Fruit fly (Drosophila melanogaster) Kc167 (cell line): Measurements from ENCODE around the gene CG3847.

ENCODE experiments used
- Myc ChIP-seq: fragments of >200 bp; optimal IDR thresholded peaks from 2 replicates; lab custom pipeline; 2017; ENCODE audit warnings: missing external identifiers
- Sin3A ChIP-seq: fragments of >200 bp; optimal IDR thresholded peaks from 2 replicates; lab custom pipeline; 2018; ENCODE audit warnings: missing external identifiers
- h ChIP-seq: fragments of >200 bp; optimal IDR thresholded peaks from 3 replicates; lab custom pipeline; 2018; ENCODE audit warnings: missing external identifiers
- insv ChIP-seq: fragments of >200 bp; optimal IDR thresholded peaks from 3 replicates; lab custom pipeline; 2018; ENCODE audit warnings: missing external identifiers
- psq ChIP-seq: fragments of >200 bp; optimal IDR thresholded peaks from 2 replicates; lab custom pipeline; 2017; ENCODE audit warnings: missing external identifiers
- ttk ChIP-seq: sonication (Bioruptor generic); optimal IDR thresholded peaks from 2 replicates; lab custom pipeline; 2017; ENCODE audit warnings: missing external identifiers

The CG3847 gene

dm6 chrX:6346926-6347367 is at the start of gene CG3847:
TSS of gene CG3847 (plus strand) at chrX:6347103.
- no peak for TF ChIP-seq Sin3A (lab: Kevin White, UChicago)
- TF ChIP-seq psq (lab: Kevin White, UChicago) = no peak
- TF ChIP-seq h = no peak
- TF ChIP-seq insv (lab: Kevin White, UChicago) = no peak
- TF ChIP-seq ttk (lab: Kevin White, UChicago) = no peak
- TF ChIP-seq Myc (lab: Kevin White, UChicago) = no peak

DNA sequence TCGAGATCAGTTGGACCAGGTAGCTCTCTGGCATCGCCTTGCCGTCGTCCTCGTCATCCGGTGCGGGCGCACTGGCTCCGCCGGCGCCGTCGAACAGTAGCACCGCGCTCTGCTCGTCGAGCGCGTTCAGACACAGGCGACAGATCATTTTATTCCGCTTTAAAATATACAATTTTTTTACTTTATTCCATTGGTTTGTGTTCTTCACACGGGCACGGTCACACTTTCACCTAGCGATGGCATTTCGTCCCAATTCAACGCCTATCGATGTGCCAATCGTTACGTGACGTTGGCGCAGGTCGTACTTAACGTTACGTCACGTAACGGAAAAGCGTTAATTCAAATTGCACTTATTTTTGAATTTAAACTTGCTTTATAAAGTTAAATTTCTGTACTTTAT is 45.9 kb upstream of the CG3847 start, which contains the start of gene CG12219:
Gene CG12219 (minus strand): TSS at position 234 of the 400 bp plus-strand sequence.
- no peak for TF ChIP-seq Sin3A (lab: Kevin White, UChicago)

- TF ChIP-seq h = no peak
- TF ChIP-seq ttk (lab: Kevin White, UChicago) = no peak
- TF ChIP-seq Sin3A (lab: Kevin White, UChicago) = no peak
- no peak for TF ChIP-seq Myc (lab: Kevin White, UChicago)
- no peak for TF ChIP-seq insv (lab: Kevin White, UChicago)
- TF ChIP-seq psq (lab: Kevin White, UChicago) = no peak
Observed at dm6 chrX:6303196-6303595, 43.7 kb upstream of the CG3847 start.

- TF ChIP-seq psq (lab: Kevin White, UChicago) (no peak), Sin3A (lab: Kevin White, UChicago) (no peak), h (no peak), Myc (lab: Kevin White, UChicago) (no peak), ttk (lab: Kevin White, UChicago) (no peak)
Observed at dm6 chrX:6303675-6304074, 43.2 kb upstream of the CG3847 start, which contains the start of gene CG3823. TSS of gene CG3823 (plus strand) at chrX:6303975.

- no peak for TF ChIP-seq Myc (lab: Kevin White, UChicago)
- TF ChIP-seq psq (lab: Kevin White, UChicago) = no peak
- TF ChIP-seq ttk (lab: Kevin White, UChicago) = no peak
- no peak for TF ChIP-seq h
- no peak for TF ChIP-seq Sin3A (lab: Kevin White, UChicago)
- TF ChIP-seq insv (lab: Kevin White, UChicago) = no peak
Observed at dm6 chrX:6304203-6304602, 42.7 kb upstream of the CG3847 start.

DNA sequence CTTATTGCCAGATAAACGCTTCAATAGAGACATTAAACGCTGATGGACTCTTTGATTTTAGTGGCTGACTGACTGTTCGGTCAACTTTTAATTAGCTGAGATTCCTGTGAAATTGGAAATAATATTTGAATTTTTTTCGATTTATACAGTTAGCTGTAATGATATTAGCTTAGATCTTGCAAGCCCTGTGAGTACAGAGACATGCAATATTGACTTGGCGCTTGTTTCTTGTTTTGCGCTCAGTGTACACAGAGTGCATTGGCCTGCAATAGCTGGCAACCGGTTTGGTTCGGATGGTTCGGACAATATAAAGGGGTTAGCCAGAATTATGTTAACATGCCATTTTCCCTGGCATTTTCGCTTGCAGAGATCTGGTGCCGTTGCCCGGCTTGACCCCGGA is 41.6 kb upstream of the CG3847 start:
- no peak for TF ChIP-seq insv (lab: Kevin White, UChicago)
- TF ChIP-seq Sin3A (lab: Kevin White, UChicago) = no peak
- TF ChIP-seq Myc (lab: Kevin White, UChicago) = no peak
- TF ChIP-seq psq (lab: Kevin White, UChicago) = no peak
- TF ChIP-seq h = no peak
- TF ChIP-seq ttk (lab: Kevin White, UChicago) = no peak

dm6 chrX:6308852-6309251 is 38.1 kb upstream of the CG3847 start, which contains the start of gene CG15894:
TSS of gene CG15894 (plus strand) at chrX:6309212.
- no peak for TF ChIP-seq ttk (lab: Kevin White, UChicago)
- no peak for TF ChIP-seq h
- TF ChIP-seq Myc (lab: Kevin White, UChicago) = no peak
- no peak for TF ChIP-seq psq (lab: Kevin White, UChicago)
- TF ChIP-seq Sin3A (lab: Kevin White, UChicago) = no peak
- no peak for TF ChIP-seq insv (lab: Kevin White, UChicago)

DNA sequence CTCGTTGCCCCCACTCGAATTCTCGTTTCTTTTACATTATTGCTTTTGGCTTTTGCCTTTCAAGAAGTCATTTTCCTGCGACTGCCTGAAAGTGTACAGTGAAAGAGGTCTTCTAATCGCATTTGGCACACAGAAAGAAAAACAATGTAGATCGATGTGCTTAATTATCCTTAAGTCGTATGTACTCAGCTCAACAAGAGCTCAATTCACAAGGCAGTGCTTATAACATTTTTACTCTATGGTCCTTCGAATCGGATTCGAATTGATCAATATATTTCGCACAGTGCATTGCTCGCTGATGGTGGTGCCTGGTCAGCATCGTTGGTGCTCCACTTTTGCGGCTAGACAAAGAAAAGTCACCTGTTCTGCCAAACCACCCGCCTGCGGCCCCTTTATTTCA is 36.5 kb upstream of the CG3847 start:
- TF ChIP-seq insv (lab: Kevin White, UChicago) (no peak), Myc (lab: Kevin White, UChicago) (no peak), ttk (lab: Kevin White, UChicago) (no peak), h (no peak), psq (lab: Kevin White, UChicago) (no peak), Sin3A (lab: Kevin White, UChicago) (no peak)

DNA sequence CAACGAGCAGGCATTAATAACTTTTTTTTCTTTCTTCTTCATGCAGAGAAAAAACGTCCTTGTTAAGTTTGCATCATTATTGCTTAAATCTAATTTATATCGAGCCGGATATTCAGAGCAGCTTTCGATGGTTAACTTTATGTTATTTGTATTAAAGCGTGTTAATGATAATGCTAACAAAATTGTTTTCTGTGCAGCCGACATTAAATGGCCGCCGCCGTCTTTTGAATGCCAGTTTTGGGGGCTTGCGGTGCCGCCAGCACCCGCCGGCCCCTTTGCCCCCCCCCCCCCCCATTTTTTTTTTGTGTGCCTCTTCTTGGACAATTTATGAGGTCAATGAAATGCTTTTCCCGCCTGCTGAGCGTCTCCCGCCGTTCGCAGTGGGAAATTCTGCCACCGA is 35.4 kb upstream of the CG3847 start:
- no peak for TF ChIP-seq Myc (lab: Kevin White, UChicago)
- no peak for TF ChIP-seq insv (lab: Kevin White, UChicago)
- TF ChIP-seq ttk (lab: Kevin White, UChicago) = no peak
- no peak for TF ChIP-seq psq (lab: Kevin White, UChicago)
- TF ChIP-seq Sin3A (lab: Kevin White, UChicago) = no peak
- TF ChIP-seq h = no peak

DNA sequence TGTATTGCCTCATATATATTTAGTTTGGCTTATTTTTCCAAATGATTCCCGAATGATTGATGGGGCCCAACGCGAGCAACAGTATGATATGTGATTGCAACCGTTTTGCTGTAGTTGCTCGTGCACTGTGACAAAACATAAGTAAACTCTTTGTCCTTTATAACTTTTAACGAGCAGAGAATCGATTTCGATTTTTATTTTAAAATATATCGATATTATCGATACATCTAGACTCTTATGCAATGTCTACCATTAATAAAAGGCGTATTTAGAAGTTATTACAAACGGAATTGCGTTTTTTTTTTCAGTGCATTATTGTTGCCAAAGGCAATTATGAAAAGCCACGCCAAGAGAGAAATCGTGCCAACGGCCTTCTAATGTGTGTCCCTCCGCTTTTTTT is 31.3 kb upstream of the CG3847 start:
- no peak for TF ChIP-seq psq (lab: Kevin White, UChicago)
- TF ChIP-seq ttk (lab: Kevin White, UChicago) = no peak
- TF ChIP-seq Sin3A (lab: Kevin White, UChicago) = no peak
- TF ChIP-seq insv (lab: Kevin White, UChicago) = no peak
- no peak for TF ChIP-seq h
- TF ChIP-seq Myc (lab: Kevin White, UChicago) = no peak

DNA sequence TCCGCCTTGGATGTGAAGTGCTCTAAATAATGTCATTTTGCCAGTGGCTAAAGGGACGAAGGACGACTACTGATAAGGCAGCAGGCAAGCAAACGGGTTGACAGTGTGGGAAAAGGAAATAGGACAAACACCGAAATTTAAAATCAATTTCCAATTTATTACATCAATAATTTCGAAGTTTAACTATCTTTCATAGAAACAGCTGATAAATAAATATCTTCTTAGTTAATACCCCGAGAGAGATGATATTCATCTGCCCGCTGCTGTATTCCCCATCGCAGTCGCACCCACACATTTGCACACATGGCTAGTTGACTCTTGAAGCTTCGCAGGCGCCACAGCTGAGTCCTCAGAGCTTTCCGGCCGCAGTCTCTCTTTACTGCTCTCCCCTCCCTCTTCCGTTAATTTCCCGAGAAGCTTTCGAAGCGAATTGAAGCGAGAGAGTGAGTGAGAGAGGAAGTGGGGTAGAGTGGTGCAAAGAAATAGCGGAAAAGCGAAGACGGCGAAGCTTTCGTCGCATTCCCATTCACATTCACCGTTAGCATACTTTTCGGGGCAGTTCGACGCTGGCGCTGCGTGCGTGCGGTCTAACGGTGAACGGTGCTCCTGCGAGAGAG is 29.9 kb upstream of the CG3847 start:
- TF ChIP-seq Sin3A (lab: Kevin White, UChicago) (no peak), ttk (lab: Kevin White, UChicago) (no peak), h (no peak), Myc (lab: Kevin White, UChicago) (no peak), insv (lab: Kevin White, UChicago) (no peak), psq (lab: Kevin White, UChicago) (no peak)

DNA sequence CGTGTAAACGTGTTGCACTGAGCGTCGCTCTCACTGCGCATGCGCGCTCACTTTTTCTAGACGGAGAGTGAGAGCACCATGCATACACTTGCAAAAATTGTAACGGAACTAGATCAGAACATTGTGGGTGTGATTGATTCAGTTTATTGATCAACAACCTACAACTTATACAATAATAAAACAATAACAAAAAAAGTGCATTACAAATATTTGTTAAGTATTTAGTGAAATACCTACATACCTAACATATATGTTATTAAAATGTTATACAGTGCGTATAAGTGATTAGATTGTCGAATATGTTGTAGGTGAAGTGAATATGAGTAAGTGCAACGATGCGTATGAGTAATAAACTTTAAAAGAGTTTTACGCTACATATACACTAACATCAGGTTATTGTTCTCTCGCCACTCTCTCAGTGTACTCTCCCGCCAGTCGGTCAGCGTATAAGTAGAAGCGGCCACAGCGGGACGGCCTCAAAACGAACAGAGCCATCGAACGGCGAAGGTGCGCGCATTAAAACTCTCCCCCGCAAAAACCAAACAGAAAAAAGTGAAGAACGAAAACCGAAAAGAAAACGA is 16.4 kb upstream of the CG3847 start, which contains the start of gene CG42240:
Gene CG42240 (plus strand): TSS at position 474 of the 581 bp plus-strand sequence.
- TF ChIP-seq ttk (lab: Kevin White, UChicago) = no peak
